Fruit fly (Drosophila melanogaster) whole organism, embryonic: Measurements from ENCODE around the gene IRSp53.

Experiments used
- Atf3 ChIP-seq: fragments of 200-800 bp; sonication (Bioruptor generic); optimal IDR thresholded peaks from 3 replicates; lab custom pipeline; 2016; ENCODE audit warnings: missing biosample characterization, missing genetic modification characterization
- CG10979 ChIP-seq: fragments of 200-800 bp; sonication (Bioruptor generic); optimal IDR thresholded peaks from 2 replicates; lab custom pipeline; 2018; ENCODE audit warnings: missing biosample characterization, mild to moderate bottlenecking, missing genetic modification characterization, moderate library complexity
- CG12391 ChIP-seq: fragments of 200-800 bp; sonication (Bioruptor generic); optimal IDR thresholded peaks from 3 replicates; lab custom pipeline; 2018; ENCODE audit warnings: missing biosample characterization, mild to moderate bottlenecking, missing genetic modification characterization, moderate library complexity
- CG14014 ChIP-seq: fragments of 200-800 bp; sonication (Bioruptor generic); IDR thresholded peaks from 2 replicates; pipeline ENCODE4 v1.3.6; 2022; ENCODE audit warnings: missing biosample characterization, missing genetic modification characterization
- CG17361 ChIP-seq: fragments of 200-800 bp; sonication (Bioruptor generic); IDR thresholded peaks from 3 replicates; pipeline ENCODE4 v1.3.6; 2022; ENCODE audit warnings: missing biosample characterization, missing genetic modification characterization
- CG17802 ChIP-seq: fragments of 200-800 bp; sonication (Bioruptor generic); optimal IDR thresholded peaks from 2 replicates; lab custom pipeline; 2018; ENCODE audit warnings: missing biosample characterization, mild to moderate bottlenecking, missing genetic modification characterization, moderate library complexity
- CG18599 ChIP-seq: fragments of 200-800 bp; sonication (Bioruptor generic); optimal IDR thresholded peaks from 3 replicates; lab custom pipeline; 2017; ENCODE audit warnings: missing biosample characterization, missing genetic modification characterization, mild to moderate bottlenecking, moderate library complexity, missing genetic modification reagents
- CG31224 ChIP-seq: fragments of 200-800 bp; sonication (Bioruptor generic); IDR thresholded peaks from 2 replicates; pipeline ENCODE4 v1.3.6; 2022; ENCODE audit warnings: missing biosample characterization, missing genetic modification characterization
- CG3281 ChIP-seq: fragments of 200-800 bp; sonication (Bioruptor generic); optimal IDR thresholded peaks from 3 replicates; lab custom pipeline; 2017; ENCODE audit warnings: missing biosample characterization, mild to moderate bottlenecking, missing genetic modification characterization
- CG3838 ChIP-seq: fragments of 200-800 bp; sonication (Bioruptor generic); optimal IDR thresholded peaks from 3 replicates; lab custom pipeline; 2016; ENCODE audit warnings: missing biosample characterization, missing genetic modification characterization
- CG4424 ChIP-seq: fragments of 200-800 bp; sonication (Bioruptor generic); optimal IDR thresholded peaks from 3 replicates; lab custom pipeline; 2016; ENCODE audit warnings: missing biosample characterization, missing genetic modification characterization
- CG4730 ChIP-seq: fragments of 200-800 bp; sonication (Bioruptor generic); IDR thresholded peaks from 2 replicates; pipeline ENCODE4 v1.3.6; 2022; ENCODE audit warnings: missing biosample characterization, missing genetic modification characterization
- CG5180 ChIP-seq: fragments of 200-800 bp; sonication (Bioruptor generic); optimal IDR thresholded peaks from 3 replicates; lab custom pipeline; 2017; ENCODE audit warnings: missing biosample characterization, missing genetic modification characterization, mild to moderate bottlenecking, moderate library complexity, missing genetic modification reagents
- CG6654 ChIP-seq: fragments of 200-800 bp; sonication (Bioruptor generic); optimal IDR thresholded peaks from 2 replicates; lab custom pipeline; 2017; ENCODE audit warnings: missing biosample characterization, mild to moderate bottlenecking, missing genetic modification characterization
- CG7987 ChIP-seq: fragments of 200-800 bp; sonication (Bioruptor generic); optimal IDR thresholded peaks from 2 replicates; lab custom pipeline; 2018; ENCODE audit warnings: missing biosample characterization, mild to moderate bottlenecking, missing genetic modification characterization, moderate library complexity
- CG8089 ChIP-seq: fragments of 200-800 bp; sonication (Bioruptor generic); optimal IDR thresholded peaks from 3 replicates; lab custom pipeline; 2016; ENCODE audit warnings: missing biosample characterization, missing genetic modification characterization
- CG9876 ChIP-seq: fragments of 200-800 bp; sonication (Bioruptor generic); optimal IDR thresholded peaks from 2 replicates; lab custom pipeline; 2016; ENCODE audit warnings: missing biosample characterization, missing genetic modification characterization
- CG9932 ChIP-seq: fragments of 200-800 bp; sonication (Bioruptor generic); IDR thresholded peaks from 2 replicates; pipeline ENCODE4 v1.3.6; 2022; ENCODE audit warnings: missing biosample characterization, missing genetic modification characterization
- Dip3 ChIP-seq: fragments of 200-800 bp; sonication (Bioruptor generic); optimal IDR thresholded peaks from 3 replicates; lab custom pipeline; 2016; ENCODE audit warnings: missing biosample characterization, missing genetic modification characterization
- Elba2 ChIP-seq: fragments of 200-800 bp; sonication (Bioruptor generic); optimal IDR thresholded peaks from 3 replicates; lab custom pipeline; 2016; ENCODE audit warnings: missing biosample characterization, missing genetic modification characterization
- Fer1 ChIP-seq: fragments of 200-800 bp; sonication (Bioruptor generic); optimal IDR thresholded peaks from 2 replicates; lab custom pipeline; 2017; ENCODE audit warnings: missing biosample characterization, mild to moderate bottlenecking, missing genetic modification characterization
- HmgZ ChIP-seq: fragments of 200-800 bp; sonication (Bioruptor generic); optimal IDR thresholded peaks from 2 replicates; lab custom pipeline; 2018; ENCODE audit warnings: missing biosample characterization, mild to moderate bottlenecking, missing genetic modification characterization
- PHDP ChIP-seq: fragments of 200-800 bp; sonication (Bioruptor generic); optimal IDR thresholded peaks from 3 replicates; lab custom pipeline; 2018; ENCODE audit warnings: missing biosample characterization, mild to moderate bottlenecking, missing genetic modification characterization, moderate library complexity
- Ravus ChIP-seq: fragments of 200-800 bp; sonication (Bioruptor generic); IDR thresholded peaks from 2 replicates; pipeline ENCODE4 v1.3.6; 2022; ENCODE audit warnings: missing biosample characterization, missing genetic modification characterization
- Vsx1 ChIP-seq: fragments of 200-800 bp; sonication (Bioruptor generic); optimal IDR thresholded peaks from 2 replicates; lab custom pipeline; 2017; ENCODE audit warnings: missing biosample characterization, mild to moderate bottlenecking, missing genetic modification characterization, missing genetic modification reagents
- Xrp1 ChIP-seq: fragments of 200-800 bp; sonication (Bioruptor generic); IDR thresholded peaks from 2 replicates; pipeline ENCODE4 v1.3.6; 2022; ENCODE audit warnings: missing biosample characterization, missing genetic modification characterization
- chn ChIP-seq: fragments of 200-800 bp; sonication (Bioruptor generic); optimal IDR thresholded peaks from 2 replicates; lab custom pipeline; 2016; ENCODE audit warnings: missing biosample characterization, missing genetic modification characterization
- cwo ChIP-seq: fragments of 200-800 bp; sonication (Bioruptor generic); optimal IDR thresholded peaks from 3 replicates; lab custom pipeline; 2017; ENCODE audit warnings: missing biosample characterization, missing genetic modification characterization, mild to moderate bottlenecking, moderate library complexity, missing genetic modification reagents
- insv ChIP-seq, 2 experiments: fragments of 200-800 bp; sonication (Bioruptor generic); optimal IDR thresholded peaks; 3 replicates each; lab custom pipeline; 2016 to 2018; ENCODE audit warnings: missing biosample characterization in 2 of 2, missing genetic modification characterization in 2 of 2
- mld ChIP-seq: fragments of 200-800 bp; sonication (Bioruptor generic); IDR thresholded peaks from 3 replicates; pipeline ENCODE4 v1.3.6; 2022; ENCODE audit warnings: missing biosample characterization, missing genetic modification characterization; ENCODE audit not compliant: partially characterized antibody
- nmo ChIP-seq: fragments of 200-800 bp; sonication (Bioruptor generic); optimal IDR thresholded peaks from 2 replicates; lab custom pipeline; 2018; ENCODE audit warnings: missing biosample characterization, mild to moderate bottlenecking, missing genetic modification characterization, moderate library complexity
- peb ChIP-seq: fragments of 200-800 bp; sonication (Bioruptor generic); IDR thresholded peaks from 2 replicates; pipeline ENCODE4 v1.3.6; 2022; ENCODE audit warnings: missing biosample characterization, missing genetic modification characterization
- phol ChIP-seq: fragments of 200-800 bp; sonication (Bioruptor generic); optimal IDR thresholded peaks from 3 replicates; lab custom pipeline; 2018; ENCODE audit warnings: missing biosample characterization, mild to moderate bottlenecking, missing genetic modification characterization, moderate library complexity
- pita ChIP-seq: fragments of 200-800 bp; sonication (Bioruptor generic); optimal IDR thresholded peaks from 2 replicates; lab custom pipeline; 2017; ENCODE audit warnings: missing biosample characterization, mild to moderate bottlenecking, missing genetic modification characterization
- schlank ChIP-seq: fragments of 200-800 bp; sonication (Bioruptor generic); optimal IDR thresholded peaks from 2 replicates; lab custom pipeline; 2018; ENCODE audit warnings: missing biosample characterization, mild to moderate bottlenecking, missing genetic modification characterization
- scrt ChIP-seq: fragments of 200-800 bp; sonication (Bioruptor generic); optimal IDR thresholded peaks from 2 replicates; lab custom pipeline; 2018; ENCODE audit warnings: missing biosample characterization, mild to moderate bottlenecking, missing genetic modification characterization, moderate library complexity
- sens ChIP-seq: fragments of 200-800 bp; sonication (Bioruptor generic); peaks from one replicate; lab custom pipeline; 2016; ENCODE audit warnings: missing biosample characterization, missing genetic modification characterization
- stc ChIP-seq: fragments of 200-800 bp; sonication (Bioruptor generic); IDR thresholded peaks from 2 replicates; pipeline ENCODE4 v1.3.6; 2022; ENCODE audit warnings: missing biosample characterization, missing genetic modification characterization
- trh ChIP-seq: fragments of 200-800 bp; sonication (Bioruptor generic); optimal IDR thresholded peaks from 2 replicates; lab custom pipeline; 2016; ENCODE audit warnings: missing biosample characterization, missing genetic modification characterization
- wdn ChIP-seq: fragments of 200-800 bp; sonication (Bioruptor generic); IDR thresholded peaks from 2 replicates; pipeline ENCODE4 v1.3.6; 2022; ENCODE audit warnings: missing biosample characterization, missing genetic modification characterization
- z ChIP-seq: fragments of 200-800 bp; sonication (Bioruptor generic); IDR thresholded peaks from 3 replicates; pipeline ENCODE4 v1.3.6; 2022; ENCODE audit warnings: missing biosample characterization, missing genetic modification characterization
- zen2 ChIP-seq: fragments of 200-800 bp; sonication (Bioruptor generic); IDR thresholded peaks from 3 replicates; pipeline ENCODE4 v1.3.6; 2022; ENCODE audit warnings: missing biosample characterization, missing genetic modification characterization; ENCODE audit not compliant: partially characterized antibody

Gene IRSp53

dm6 chr3L:11125636-11126532, 10.0 kb upstream of the IRSp53 start (continued):
- no peak; the same call in 1 of the 2 replicates for TF ChIP-seq stc (GFP tag; lab: Robert Waterston, UW)
- TF ChIP-seq insv (GFP tag; optimal IDR thresholded peaks at IDR 0.05; lab: Kevin White, UChicago), result peak; percentile 50 to 90
- peak; percentile 27 for TF ChIP-seq Dip3
- TF ChIP-seq sens, result peak; percentile 72
- peak; percentile 38 for TF ChIP-seq CG7987
- TF ChIP-seq CG14014 (GFP tag; lab: Robert Waterston, UW), result peak; percentile 32; the same call in 1 of the 2 replicates
- TF ChIP-seq CG3281 (GFP tag; lab: Kevin White, UChicago), result peak; percentile 50
- no peak for TF ChIP-seq CG9876
- TF ChIP-seq CG17361, result peak; percentile 22; the same call in 1 of the 3 replicates
- 0 out of 2 replicates have a peak, but pooled peaks have one; percentile 7 for TF ChIP-seq CG9932 (GFP tag; lab: Robert Waterston, UW)
- TF ChIP-seq PHDP, result no peak
- TF ChIP-seq CG3838, result no peak
- TF ChIP-seq Atf3 (GFP tag; lab: Kevin White, UChicago), result no peak
- TF ChIP-seq Elba2 (GFP tag; lab: Kevin White, UChicago), result peak; percentile 54
- no peak for TF ChIP-seq CG5180 (GFP tag; lab: Kevin White, UChicago)
- peak; percentile 40 for TF ChIP-seq scrt (GFP tag; lab: Kevin White, UChicago)
- no peak for TF ChIP-seq mld
- TF ChIP-seq Fer1 (GFP tag; lab: Kevin White, UChicago), result peak; percentile 6
- no peak for TF ChIP-seq chn
- no peak for TF ChIP-seq schlank (tag; lab: Kevin White, UChicago)
- TF ChIP-seq zen2 (GFP tag; lab: Robert Waterston, UW), result no peak
- peak; percentile 95 for TF ChIP-seq CG6654
- TF ChIP-seq CG8089 (GFP tag; lab: Kevin White, UChicago), result no peak
- no peak for TF ChIP-seq peb
- TF ChIP-seq Ravus (GFP tag; lab: Robert Waterston, UW), result no peak
- TF ChIP-seq CG18599 (GFP tag; lab: Kevin White, UChicago), result peak; percentile 39
- TF ChIP-seq CG12391 (tag; lab: Kevin White, UChicago), result peak; percentile 6
- 0 out of 3 replicates have a peak, but pooled peaks have one; percentile 13 for TF ChIP-seq z
- no peak for TF ChIP-seq HmgZ (tag; lab: Kevin White, UChicago)
- peak; percentile 19 for TF ChIP-seq nmo
- TF ChIP-seq pita (GFP tag; lab: Kevin White, UChicago), result no peak
- peak; percentile 19 for TF ChIP-seq phol
- no peak for TF ChIP-seq CG4730 (GFP tag; lab: Robert Waterston, UW)
- peak; percentile 96 for TF ChIP-seq cwo (GFP tag; lab: Kevin White, UChicago)
- no peak for TF ChIP-seq Vsx1 (GFP tag; lab: Kevin White, UChicago)
- 0 out of 2 replicates have a peak, but pooled peaks have one; percentile 11 for TF ChIP-seq Xrp1 (GFP tag; lab: Robert Waterston, UW)
- TF ChIP-seq CG31224 (GFP tag; lab: Robert Waterston, UW), result no peak
- TF ChIP-seq CG10979 (tag; lab: Kevin White, UChicago), result peak; percentile 10
- TF ChIP-seq CG4424 (GFP tag; lab: Kevin White, UChicago), result peak; percentile 3
- TF ChIP-seq trh, result no peak
- no peak for TF ChIP-seq wdn
- TF ChIP-seq CG17802 (tag; lab: Kevin White, UChicago), result no peak
